Worm (Caenorhabditis elegans) whole organism, L2 larva: ENCODE results near the gene F07C4.6.

ENCODE experiments used
- C34F6.9 ChIP-seq: fragments of 150-350 bp; optimal IDR thresholded peaks from 2 replicates; lab custom pipeline; 2014; ENCODE audit warnings: missing biosample characterization, missing genetic modification characterization
- F13H6.1 ChIP-seq: sonication (generic microtip); optimal IDR thresholded peaks from 2 replicates; lab custom pipeline; 2016; ENCODE audit warnings: missing genetic modification characterization, missing compliant biosample characterization
- R02D3.7 ChIP-seq: fragments of 150-350 bp; optimal IDR thresholded peaks from 2 replicates; lab custom pipeline; 2014; ENCODE audit warnings: missing biosample characterization, missing genetic modification characterization
- Y55F3AM.14 ChIP-seq: fragments of 200-800 bp; sonication (Bioruptor generic); optimal IDR thresholded peaks from 2 replicates; lab custom pipeline; 2018; ENCODE audit warnings: mild to moderate bottlenecking, missing genetic modification characterization, missing compliant biosample characterization
- ZK546.5 ChIP-seq: sonication (generic microtip); optimal IDR thresholded peaks from 2 replicates; lab custom pipeline; 2017; ENCODE audit warnings: missing biosample characterization, missing genetic modification characterization
- aly-2 ChIP-seq: fragments of 150-350 bp; optimal IDR thresholded peaks from 2 replicates; lab custom pipeline; 2014; ENCODE audit warnings: missing biosample characterization, missing genetic modification characterization
- ama-1 ChIP-seq: fragments of 150-350 bp; optimal IDR thresholded peaks from 2 replicates; lab custom pipeline; 2018; ENCODE audit warnings: inconsistent platforms
- blmp-1 ChIP-seq: sonication (generic microtip); optimal IDR thresholded peaks from 2 replicates; lab custom pipeline; 2017; ENCODE audit warnings: missing genetic modification characterization, mild to moderate bottlenecking, missing compliant biosample characterization, antibody characterized with exemption, moderate library complexity; ENCODE audit not compliant: insufficient read depth
- ceh-16 ChIP-seq: fragments of 150-350 bp; optimal IDR thresholded peaks from 2 replicates; lab custom pipeline; 2014; ENCODE audit warnings: missing biosample characterization, missing genetic modification characterization
- ceh-82 ChIP-seq: fragments of 150-350 bp; optimal IDR thresholded peaks from 2 replicates; lab custom pipeline; 2014; ENCODE audit warnings: missing biosample characterization, missing genetic modification characterization
- crh-2 ChIP-seq: sonication (generic microtip); optimal IDR thresholded peaks from 2 replicates; lab custom pipeline; 2017; ENCODE audit warnings: missing biosample characterization, missing genetic modification characterization
- dmd-4 ChIP-seq: sonication (generic microtip); optimal IDR thresholded peaks from 2 replicates; lab custom pipeline; 2017; ENCODE audit warnings: missing biosample characterization, missing genetic modification characterization
- egl-27 ChIP-seq: sonication (generic microtip); optimal IDR thresholded peaks from 3 replicates; lab custom pipeline; 2017; ENCODE audit warnings: missing biosample characterization, missing genetic modification reagents, missing genetic modification characterization
- elt-3 ChIP-seq: sonication (generic microtip); optimal IDR thresholded peaks from 2 replicates; lab custom pipeline; 2017; ENCODE audit warnings: missing biosample characterization, missing genetic modification characterization
- fos-1 ChIP-seq: fragments of 150-350 bp; optimal IDR thresholded peaks from 2 replicates; lab custom pipeline; 2014; ENCODE audit warnings: missing biosample characterization, missing genetic modification characterization
- gmeb-1 ChIP-seq: fragments of 150-350 bp; optimal IDR thresholded peaks from 2 replicates; lab custom pipeline; 2014; ENCODE audit warnings: missing biosample characterization, missing genetic modification characterization
- lin-11 ChIP-seq: fragments of 150-350 bp; sonication (generic microtip); optimal IDR thresholded peaks from 2 replicates; lab custom pipeline; 2014; ENCODE audit warnings: missing biosample characterization, missing genetic modification characterization, inconsistent platforms, mixed read lengths
- lin-13 ChIP-seq: fragments of 150-350 bp; optimal IDR thresholded peaks from 2 replicates; lab custom pipeline; 2014; ENCODE audit warnings: missing biosample characterization, missing genetic modification reagents, missing genetic modification characterization
- lin-39 ChIP-seq: fragments of 150-350 bp; optimal IDR thresholded peaks from 2 replicates; lab custom pipeline; 2014; ENCODE audit warnings: missing biosample characterization, missing genetic modification reagents, missing genetic modification characterization
- lsy-2 ChIP-seq, 2 experiments: fragments of 150-350 bp in 1 of 2; sonication (generic microtip) in 1 of 2; optimal IDR thresholded peaks; 2 replicates each; lab custom pipeline; 2014 to 2017; ENCODE audit warnings: missing biosample characterization in 2 of 2, missing genetic modification characterization in 2 of 2
- mab-5 ChIP-seq: fragments of 150-350 bp; optimal IDR thresholded peaks from 2 replicates; lab custom pipeline; 2014; ENCODE audit warnings: missing biosample characterization, missing genetic modification characterization
- mdl-1 ChIP-seq, 2 experiments: fragments of 150-350 bp in 1 of 2; sonication (generic microtip) in 1 of 2; optimal IDR thresholded peaks; 2 replicates each; lab custom pipeline; 2017; ENCODE audit warnings: missing biosample characterization in 2 of 2, missing genetic modification characterization in 2 of 2
- nhr-10 ChIP-seq: sonication (generic microtip); optimal IDR thresholded peaks from 2 replicates; lab custom pipeline; 2017; ENCODE audit warnings: missing biosample characterization, missing genetic modification characterization
- nhr-11 ChIP-seq: fragments of 150-350 bp; optimal IDR thresholded peaks from 2 replicates; lab custom pipeline; 2014; ENCODE audit warnings: missing biosample characterization, missing genetic modification characterization
- nhr-129 ChIP-seq: fragments of 150-350 bp; optimal IDR thresholded peaks from 2 replicates; lab custom pipeline; 2014; ENCODE audit warnings: missing biosample characterization, missing genetic modification characterization
- nhr-237 ChIP-seq: fragments of 150-350 bp; optimal IDR thresholded peaks from 2 replicates; lab custom pipeline; 2014; ENCODE audit warnings: missing biosample characterization, missing genetic modification characterization
- nhr-25 ChIP-seq: fragments of 150-350 bp; sonication (generic microtip); optimal IDR thresholded peaks from 3 replicates; lab custom pipeline; 2014; ENCODE audit warnings: missing biosample characterization, missing genetic modification characterization
- nhr-6 ChIP-seq: fragments of 150-350 bp; optimal IDR thresholded peaks from 2 replicates; lab custom pipeline; 2014; ENCODE audit warnings: missing biosample characterization, missing genetic modification characterization
- nhr-77 ChIP-seq: fragments of 150-350 bp; optimal IDR thresholded peaks from 2 replicates; lab custom pipeline; 2014; ENCODE audit warnings: missing biosample characterization, missing genetic modification characterization
- sem-4 ChIP-seq: fragments of 150-350 bp; optimal IDR thresholded peaks from 2 replicates; lab custom pipeline; 2014; ENCODE audit warnings: missing biosample characterization, missing genetic modification reagents, missing genetic modification characterization
- skn-1 ChIP-seq: sonication (generic microtip); optimal IDR thresholded peaks from 2 replicates; lab custom pipeline; 2017; ENCODE audit warnings: missing biosample characterization, missing genetic modification characterization
- sma-3 ChIP-seq: sonication (generic microtip); optimal IDR thresholded peaks from 2 replicates; lab custom pipeline; 2016; ENCODE audit warnings: missing genetic modification reagents, missing genetic modification characterization, missing compliant biosample characterization
- snpc-4 ChIP-seq: fragments of 150-350 bp; optimal IDR thresholded peaks from 2 replicates; lab custom pipeline; 2014; ENCODE audit warnings: missing biosample characterization, missing genetic modification characterization
- unc-39 ChIP-seq: fragments of 150-350 bp; optimal IDR thresholded peaks from 2 replicates; lab custom pipeline; 2014; ENCODE audit warnings: missing biosample characterization, missing genetic modification characterization
- unc-62 ChIP-seq: fragments of 150-350 bp; optimal IDR thresholded peaks from 2 replicates; lab custom pipeline; 2014; ENCODE audit warnings: missing biosample characterization, missing genetic modification reagents, missing genetic modification characterization
- ztf-1 ChIP-seq: fragments of 200-800 bp; sonication (Bioruptor generic); conservative IDR thresholded peaks from 2 replicates; pipeline ENCODE4 v1.3.6; 2022; ENCODE audit warnings: missing genetic modification characterization, missing compliant biosample characterization
- ztf-11 ChIP-seq: sonication (generic microtip); optimal IDR thresholded peaks from 2 replicates; lab custom pipeline; 2017; ENCODE audit warnings: missing biosample characterization, missing genetic modification characterization

The F07C4.6 gene

ce11 chrV:7639787-7640186 lies 13.1 kb downstream of the F07C4.6 start, which contains the start of gene F07C4.10:
Gene F07C4.10, minus strand, starts transcription at chrV:7639887.
- no peak for TF ChIP-seq ZK546.5
- TF ChIP-seq R02D3.7 = no peak
- no peak for TF ChIP-seq fos-1
- no peak for TF ChIP-seq ceh-16
- no peak for TF ChIP-seq unc-39 (tag; lab: Kevin White, UChicago)
- TF ChIP-seq nhr-25 = no peak
- no peak for TF ChIP-seq sem-4 (tag; lab: Kevin White, UChicago)
- no peak for TF ChIP-seq lin-13 (GFP tag; lab: Kevin White, UChicago)

ce11 chrV:7641718-7642117 lies 15.1 kb downstream of the F07C4.6 start:
- TF ChIP-seq blmp-1 (tag; lab: Kevin White, UChicago) (no peak), R02D3.7 (no peak), ZK546.5 (no peak), ztf-11 (no peak), sem-4 (tag; lab: Kevin White, UChicago) (no peak), mab-5 (no peak), lin-13 (GFP tag; lab: Kevin White, UChicago) (no peak), lin-11 (no peak), nhr-77 (tag; lab: Kevin White, UChicago) (no peak), unc-62 (no peak), Y55F3AM.14 (GFP tag; lab: Kevin White, UChicago) (no peak), lin-39 (tag; lab: Kevin White, UChicago) (no peak), aly-2 (tag; lab: Kevin White, UChicago) (no peak), F13H6.1 (tag; lab: Kevin White, UChicago) (no peak), ceh-82 (no peak), egl-27 (tag; lab: Kevin White, UChicago) (no peak), nhr-237 (no peak), nhr-10 (tag; lab: Kevin White, UChicago) (no peak), gmeb-1 (tag; lab: Kevin White, UChicago) (no peak), fos-1 (no peak)

ce11 chrV:7643416-7643815 lies 16.8 kb downstream of the F07C4.6 start, which contains the start of gene F07C4.11:
Gene F07C4.11, minus strand, starts transcription at chrV:7643516.
- no peak for TF ChIP-seq nhr-11 (tag; lab: Kevin White, UChicago)

ce11 chrV:7645454-7645853 lies 18.8 kb downstream of the F07C4.6 start, which contains the start of gene str-47:
Gene str-47, plus strand, starts transcription at chrV:7645754.
- TF ChIP-seq elt-3 = no peak
- TF ChIP-seq ZK546.5 = no peak
- TF ChIP-seq fos-1 = no peak
- no peak for TF ChIP-seq dmd-4 (tag; lab: Kevin White, UChicago)
- TF ChIP-seq Y55F3AM.14 (GFP tag; lab: Kevin White, UChicago) = no peak

- TF ChIP-seq crh-2 (tag; lab: Kevin White, UChicago) (no peak), nhr-11 (tag; lab: Kevin White, UChicago) (no peak), elt-3 (no peak), snpc-4 (tag; lab: Kevin White, UChicago) (no peak), nhr-129 (tag; lab: Kevin White, UChicago) (no peak), sma-3 (GFP tag; lab: Kevin White, UChicago) (no peak), nhr-6 (tag; lab: Kevin White, UChicago) (no peak), skn-1 (tag; lab: Kevin White, UChicago) (no peak), mdl-1 (tag; optimal IDR thresholded peaks at IDR 0.05; lab: Kevin White, UChicago) (no peak), unc-62 (no peak), ama-1 (lab: Kevin White, UChicago) (no peak), ztf-1 (GFP tag; lab: Robert Waterston, UW) (no peak), nhr-77 (tag; lab: Kevin White, UChicago) (no peak), lsy-2 (tag; optimal IDR thresholded peaks at IDR 0.05; lab: Kevin White, UChicago) (no peak), C34F6.9 (tag; lab: Kevin White, UChicago) (no peak), aly-2 (tag; lab: Kevin White, UChicago) (no peak), lin-11 (no peak), unc-39 (tag; lab: Kevin White, UChicago) (no peak), nhr-25 (no peak)
Observed at ce11 chrV:7647147-7647546, 20.5 kb downstream of the F07C4.6 start.
